Worm (Caenorhabditis elegans) whole organism, L1 larva: ENCODE data around the gene zig-13.
A peak's percentile ranks its signal among the peaks of the same experiment; 100 is the strongest.

ENCODE experiments used
- F16B12.6 ChIP-seq: fragments of 150-350 bp; optimal IDR thresholded peaks from 2 replicates; lab custom pipeline; 2014; ENCODE audit warnings: missing biosample characterization, missing genetic modification characterization
- Y116A8C.19 ChIP-seq: sonication (generic microtip); optimal IDR thresholded peaks from 2 replicates; lab custom pipeline; 2016; ENCODE audit warnings: missing compliant biosample characterization, missing genetic modification characterization, borderline replicate concordance
- aly-2 ChIP-seq: fragments of 150-350 bp; optimal IDR thresholded peaks from 2 replicates; lab custom pipeline; 2014; ENCODE audit warnings: missing biosample characterization, missing genetic modification characterization
- blmp-1 ChIP-seq: fragments of 150-350 bp; optimal IDR thresholded peaks from 2 replicates; lab custom pipeline; 2014; ENCODE audit warnings: missing biosample characterization, missing genetic modification characterization
- ceh-82 ChIP-seq, 3 experiments: fragments of 150-350 bp in 1 of 3; sonication (generic microtip) in 2 of 3; optimal IDR thresholded peaks; 2 replicates each; lab custom pipeline; 2014 to 2017; ENCODE audit warnings: missing biosample characterization in 3 of 3, missing genetic modification characterization in 3 of 3
- efl-1 ChIP-seq, 4 experiments: fragments of 150-350 bp; optimal IDR thresholded peaks in 3 of 4; peaks in 1 of 4; 1 replicate in 1 of 4; 2 replicates in 3 of 4; lab custom pipeline; 2014; ENCODE audit warnings: missing biosample characterization in 2 of 4, missing genetic modification characterization in 2 of 4, missing genetic modification reagents in 2 of 4
- elt-2 ChIP-seq: sonication (generic microtip); optimal IDR thresholded peaks from 2 replicates; lab custom pipeline; 2016; ENCODE audit warnings: missing genetic modification characterization, mild to moderate bottlenecking, inconsistent platforms, missing compliant biosample characterization, missing genetic modification reagents
- elt-3 ChIP-seq, 6 experiments: fragments of 150-350 bp in 1 of 6; sonication (generic microtip); optimal IDR thresholded peaks; 2 replicates each; lab custom pipeline; 2017 to 2018; ENCODE audit warnings: missing biosample characterization in 6 of 6, missing genetic modification characterization in 6 of 6, inconsistent platforms in 1 of 6
- ets-5 ChIP-seq: fragments of 200-800 bp; sonication (Bioruptor generic); IDR thresholded peaks from 2 replicates; pipeline ENCODE4 v1.3.6; 2022; ENCODE audit warnings: missing genetic modification characterization, missing compliant biosample characterization
- fkh-10 ChIP-seq: sonication (generic microtip); optimal IDR thresholded peaks from 2 replicates; lab custom pipeline; 2017; ENCODE audit warnings: missing biosample characterization, missing genetic modification reagents, missing genetic modification characterization
- fos-1 ChIP-seq: fragments of 150-350 bp; optimal IDR thresholded peaks from 2 replicates; lab custom pipeline; 2014; ENCODE audit warnings: missing biosample characterization, missing genetic modification characterization
- irx-1 ChIP-seq: sonication (generic microtip); optimal IDR thresholded peaks from 2 replicates; lab custom pipeline; 2016; ENCODE audit warnings: missing genetic modification characterization, missing compliant biosample characterization
- lin-13 ChIP-seq: fragments of 150-350 bp; optimal IDR thresholded peaks from 2 replicates; lab custom pipeline; 2014; ENCODE audit warnings: missing biosample characterization, missing genetic modification reagents, missing genetic modification characterization
- lin-14 ChIP-seq: fragments of 200-800 bp; sonication (Bioruptor generic); optimal IDR thresholded peaks from 2 replicates; lab custom pipeline; 2018; ENCODE audit warnings: mild to moderate bottlenecking, missing genetic modification characterization, moderate library complexity, missing compliant biosample characterization
- lin-35 ChIP-seq, 2 experiments: fragments of 150-350 bp; optimal IDR thresholded peaks; 2 replicates each; lab custom pipeline; 2014; ENCODE audit warnings: missing biosample characterization in 2 of 2, missing genetic modification characterization in 2 of 2, missing genetic modification reagents in 2 of 2
- lir-3 ChIP-seq: sonication (generic microtip); optimal IDR thresholded peaks from 2 replicates; lab custom pipeline; 2016; ENCODE audit warnings: mild to moderate bottlenecking, missing genetic modification characterization, moderate library complexity, missing compliant biosample characterization; ENCODE audit not compliant: poor library complexity
- lsy-2 ChIP-seq, 2 experiments: fragments of 150-350 bp; optimal IDR thresholded peaks; 2 replicates each; lab custom pipeline; 2014; ENCODE audit warnings: missing biosample characterization in 2 of 2, missing genetic modification characterization in 2 of 2
- mdl-1 ChIP-seq, 2 experiments: fragments of 150-350 bp; optimal IDR thresholded peaks; 2 replicates each; lab custom pipeline; 2014 to 2017; ENCODE audit warnings: missing biosample characterization in 2 of 2, missing genetic modification characterization in 2 of 2, inconsistent platforms in 1 of 2
- nhr-11 ChIP-seq: fragments of 150-350 bp; optimal IDR thresholded peaks from 2 replicates; lab custom pipeline; 2014; ENCODE audit warnings: missing biosample characterization, missing genetic modification characterization
- nhr-19 ChIP-seq: fragments of 200-800 bp; sonication (Bioruptor generic); conservative IDR thresholded peaks from 2 replicates; pipeline ENCODE4 v1.3.6; 2022; ENCODE audit warnings: missing genetic modification characterization, missing compliant biosample characterization
- nhr-20 ChIP-seq: sonication (generic microtip); optimal IDR thresholded peaks from 2 replicates; lab custom pipeline; 2016; ENCODE audit warnings: mild to moderate bottlenecking, missing genetic modification characterization, missing compliant biosample characterization
- nhr-237 ChIP-seq: fragments of 150-350 bp; optimal IDR thresholded peaks from 2 replicates; lab custom pipeline; 2014; ENCODE audit warnings: missing biosample characterization, missing genetic modification characterization
- nhr-28 ChIP-seq: fragments of 150-350 bp; optimal IDR thresholded peaks from 2 replicates; lab custom pipeline; 2014; ENCODE audit warnings: missing biosample characterization, missing genetic modification characterization
- nhr-76 ChIP-seq: sonication (generic microtip); optimal IDR thresholded peaks from 2 replicates; lab custom pipeline; 2017; ENCODE audit warnings: missing biosample characterization, missing genetic modification characterization
- nhr-77 ChIP-seq: fragments of 150-350 bp; optimal IDR thresholded peaks from 2 replicates; lab custom pipeline; 2014; ENCODE audit warnings: missing biosample characterization, missing genetic modification characterization
- nhr-90 ChIP-seq: sonication (generic microtip); optimal IDR thresholded peaks from 2 replicates; lab custom pipeline; 2016; ENCODE audit warnings: mild to moderate bottlenecking, missing genetic modification characterization, missing compliant biosample characterization; ENCODE audit not compliant: poor library complexity
- pax-3 ChIP-seq: fragments of 200-800 bp; sonication (Bioruptor generic); optimal IDR thresholded peaks from 2 replicates; lab custom pipeline; 2018; ENCODE audit warnings: mild to moderate bottlenecking, missing genetic modification characterization, moderate library complexity, missing compliant biosample characterization
- pqm-1 ChIP-seq: sonication (generic microtip); optimal IDR thresholded peaks from 3 replicates; lab custom pipeline; 2017; ENCODE audit warnings: missing biosample characterization, missing genetic modification characterization
- snpc-4 ChIP-seq: fragments of 150-350 bp; optimal IDR thresholded peaks from 2 replicates; lab custom pipeline; 2014; ENCODE audit warnings: missing biosample characterization, missing genetic modification characterization
- snu-23 ChIP-seq: sonication (generic microtip); optimal IDR thresholded peaks from 2 replicates; lab custom pipeline; 2016; ENCODE audit warnings: missing genetic modification characterization, missing compliant biosample characterization
- sox-4 ChIP-seq: sonication (generic microtip); optimal IDR thresholded peaks from 2 replicates; lab custom pipeline; 2016; ENCODE audit warnings: missing genetic modification characterization, missing compliant biosample characterization
- sup-37 ChIP-seq: fragments of 200-800 bp; sonication (Bioruptor generic); optimal IDR thresholded peaks from 2 replicates; lab custom pipeline; 2018; ENCODE audit warnings: mild to moderate bottlenecking, missing genetic modification characterization, missing compliant biosample characterization
- tlp-1 ChIP-seq: fragments of 150-350 bp; optimal IDR thresholded peaks from 2 replicates; lab custom pipeline; 2014; ENCODE audit warnings: missing biosample characterization, missing genetic modification characterization
- zag-1 ChIP-seq: fragments of 150-350 bp; optimal IDR thresholded peaks from 2 replicates; lab custom pipeline; 2014; ENCODE audit warnings: missing biosample characterization, missing genetic modification characterization
- ztf-11 ChIP-seq, 2 experiments: sonication (generic microtip); optimal IDR thresholded peaks; 2 replicates each; lab custom pipeline; 2016 to 2017; ENCODE audit warnings: missing genetic modification characterization in 2 of 2, missing biosample characterization in 1 of 2, missing compliant biosample characterization in 1 of 2

Gene zig-13

DNA sequence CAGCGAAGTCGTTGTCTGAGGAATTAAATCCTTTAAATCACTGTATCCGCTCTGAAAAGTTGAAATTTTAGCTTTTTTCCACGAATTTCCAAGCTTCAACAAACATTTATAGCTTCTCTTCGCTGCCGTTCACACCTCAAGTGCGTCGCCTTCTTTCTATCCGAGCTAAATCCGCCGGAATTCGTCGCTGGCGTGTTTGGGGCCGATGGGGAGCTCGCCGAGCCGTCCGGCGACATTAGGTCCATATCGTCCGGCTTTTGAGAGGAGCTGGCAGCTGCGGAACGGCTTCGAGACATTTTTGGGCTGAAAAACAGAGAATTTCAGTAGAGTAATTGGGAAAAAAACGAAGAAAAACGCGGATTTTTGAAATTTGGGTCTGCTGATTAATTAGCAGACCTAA lies 31.3 kb upstream of the zig-13 start, which contains the start of gene mxl-2:
Gene mxl-2 (minus strand): TSS at position 303 of the 400 bp plus-strand sequence.
- TF ChIP-seq efl-1 (optimal IDR thresholded peaks at IDR 0.05; lab: Kevin White, UChicago) (no peak), efl-1 (GFP tag; optimal IDR thresholded peaks at IDR 0.05 in 1 of 2; lab: Kevin White, UChicago) (peak in 1 of 2 experiments; percentile 22), lin-35 (GFP tag; optimal IDR thresholded peaks at IDR 0.05; lab: Kevin White, UChicago) (no peak)

ce11 chrIII:184335-184734 lies 27.8 kb upstream of the zig-13 start:
- TF ChIP-seq efl-1 (optimal IDR thresholded peaks at IDR 0.05; lab: Kevin White, UChicago), result no peak
- peak in 1 of 2 experiments; percentile 64 for TF ChIP-seq efl-1 (GFP tag; optimal IDR thresholded peaks at IDR 0.05 in 1 of 2; lab: Kevin White, UChicago)
- no peak for TF ChIP-seq lin-13 (GFP tag; lab: Kevin White, UChicago)

DNA sequence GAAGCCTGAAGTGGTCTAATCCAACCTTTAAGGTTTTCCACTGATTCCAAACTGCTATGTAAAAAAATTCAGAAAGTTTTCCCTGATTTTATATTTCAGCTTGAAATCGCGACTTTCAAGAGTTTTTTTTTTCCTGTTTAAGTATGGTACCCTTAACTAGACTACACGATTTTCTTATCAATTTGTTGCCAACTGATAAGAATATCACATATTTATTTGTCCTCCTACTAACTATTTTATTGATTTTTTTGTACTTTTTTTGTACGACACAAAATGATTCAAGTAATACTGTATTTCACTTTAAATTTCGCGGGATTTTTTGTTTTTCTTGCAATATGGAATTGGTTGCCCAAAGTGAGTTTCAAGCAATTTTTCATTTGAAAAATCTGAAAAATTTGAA lies 26.5 kb upstream of the zig-13 start:
- TF ChIP-seq pqm-1 (no peak), elt-2 (tag; lab: Kevin White, UChicago) (peak; percentile 39)

DNA sequence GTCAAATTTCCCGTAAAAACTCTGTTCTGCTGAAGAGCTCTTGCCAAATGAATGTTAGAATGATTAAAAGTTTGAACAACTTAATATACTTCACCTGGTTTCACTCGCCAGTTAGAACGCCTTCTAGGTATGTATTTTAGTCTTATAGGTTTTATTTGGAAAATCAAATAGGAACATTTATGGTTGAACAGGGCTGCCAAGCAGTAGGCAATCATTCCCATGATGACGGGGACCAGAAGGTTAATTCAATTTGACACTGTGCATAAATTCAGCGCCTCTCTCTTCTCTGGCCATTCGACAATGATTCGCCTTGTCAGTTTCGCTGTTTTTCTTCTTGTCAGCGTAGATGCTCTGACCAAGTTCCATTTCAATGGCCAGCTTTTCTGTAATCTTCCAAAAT lies 25.5 kb upstream of the zig-13 start, which contains the start of gene F40G9.15:
Gene F40G9.15 (plus strand): TSS at position 301 of the 400 bp plus-strand sequence.
- TF ChIP-seq ets-5 (GFP tag; lab: Robert Waterston, UW) (no peak), nhr-28 (no peak), F16B12.6 (no peak), zag-1 (tag; lab: Kevin White, UChicago) (no peak), lin-14 (GFP tag; lab: Kevin White, UChicago) (no peak)

DNA sequence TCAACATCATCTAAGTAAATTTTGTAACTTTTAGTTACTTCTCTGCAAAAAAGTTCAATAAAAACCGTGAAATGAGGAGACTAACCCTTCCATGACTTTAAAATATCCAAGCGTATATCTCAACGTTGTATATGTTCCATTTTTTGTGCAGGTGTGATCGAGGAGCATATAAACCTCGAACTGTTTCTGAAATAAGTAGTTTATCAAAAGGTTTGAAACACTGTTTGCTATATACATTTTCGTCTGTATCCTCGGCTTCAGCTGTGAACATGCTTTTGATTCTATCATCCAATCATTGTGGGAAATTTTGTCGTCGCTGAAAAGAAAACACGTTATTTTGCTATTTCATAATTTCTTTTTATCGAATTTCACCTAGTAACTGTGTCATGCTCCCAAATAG lies 24.4 kb upstream of the zig-13 start, which contains the start of gene F40G9.5:
Gene F40G9.5 (plus strand): TSS at position 301 of the 400 bp plus-strand sequence.
- TF ChIP-seq lin-13 (GFP tag; lab: Kevin White, UChicago), result no peak
- no peak for TF ChIP-seq mdl-1 (tag; optimal IDR thresholded peaks at IDR 0.05; lab: Kevin White, UChicago)
- TF ChIP-seq nhr-76 (tag; lab: Kevin White, UChicago), result no peak
- TF ChIP-seq snu-23 (GFP tag; lab: Kevin White, UChicago), result no peak
- TF ChIP-seq nhr-28, result no peak
- no peak for TF ChIP-seq irx-1 (tag; lab: Kevin White, UChicago)
- no peak for TF ChIP-seq fos-1 (tag; lab: Kevin White, UChicago)
- no peak for TF ChIP-seq nhr-90 (tag; lab: Kevin White, UChicago)
- TF ChIP-seq fkh-10 (GFP tag; lab: Kevin White, UChicago), result no peak
- TF ChIP-seq lir-3, result no peak
- no peak for TF ChIP-seq tlp-1
- TF ChIP-seq Y116A8C.19 (tag; lab: Kevin White, UChicago), result no peak
- TF ChIP-seq sox-4, result no peak
- no peak for TF ChIP-seq blmp-1 (tag; lab: Kevin White, UChicago)
- no peak for TF ChIP-seq nhr-19 (GFP tag; lab: Robert Waterston, UW)
- no peak for TF ChIP-seq nhr-77 (tag; lab: Kevin White, UChicago)
- TF ChIP-seq nhr-20 (tag; lab: Kevin White, UChicago), result no peak

DNA sequence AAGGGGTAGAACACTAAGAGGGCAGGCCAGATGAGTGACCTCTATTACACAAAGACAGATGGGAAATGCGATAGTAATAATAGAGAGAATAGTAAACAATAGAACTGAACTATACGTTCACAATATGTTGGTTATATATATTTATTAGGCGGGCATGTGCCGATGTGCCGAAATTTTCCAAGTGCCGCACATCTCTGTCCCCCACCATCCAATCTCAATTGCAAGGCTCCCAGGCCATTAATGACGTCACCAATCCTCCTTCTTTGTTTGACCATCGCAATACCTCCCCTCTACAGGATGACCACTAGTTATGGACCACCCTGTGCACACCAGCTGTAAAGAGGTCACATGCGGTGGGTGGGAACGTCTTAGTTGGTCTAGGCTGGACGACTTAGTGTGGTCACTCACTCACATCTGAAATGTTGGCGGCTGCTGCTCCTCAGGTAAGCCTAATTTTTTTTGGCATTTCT lies 22.6 kb upstream of the zig-13 start, which contains the start of gene F40G9.6:
Gene F40G9.6 (plus strand): TSS at position 420 of the 470 bp plus-strand sequence.
- TF ChIP-seq nhr-11 (tag; lab: Kevin White, UChicago) (no peak), lsy-2 (tag; optimal IDR thresholded peaks at IDR 0.05; lab: Kevin White, UChicago) (no peak), nhr-237 (tag; lab: Kevin White, UChicago) (no peak)

ce11 chrIII:178126-178525 lies 21.6 kb upstream of the zig-13 start:
- TF ChIP-seq pax-3 (tag; lab: Kevin White, UChicago) (no peak), sup-37 (GFP tag; lab: Kevin White, UChicago) (no peak), elt-3 (tag; optimal IDR thresholded peaks at IDR 0.05; lab: Kevin White, UChicago) (no peak), ceh-82 (tag; optimal IDR thresholded peaks at IDR 0.05; lab: Kevin White, UChicago) (no peak), ztf-11 (tag; optimal IDR thresholded peaks at IDR 0.05; lab: Kevin White, UChicago) (no peak), aly-2 (no peak), snpc-4 (tag; lab: Kevin White, UChicago) (no peak)
